Worm (Caenorhabditis elegans): ENCODE results near the gene Y81B9A.1.
"Not testable (repeated sequence)": the region's sequence is repeated elsewhere in the genome, so short reads cannot be mapped to it uniquely, and the experiment has no call there.

Y81B9A.1 gene

DNA sequence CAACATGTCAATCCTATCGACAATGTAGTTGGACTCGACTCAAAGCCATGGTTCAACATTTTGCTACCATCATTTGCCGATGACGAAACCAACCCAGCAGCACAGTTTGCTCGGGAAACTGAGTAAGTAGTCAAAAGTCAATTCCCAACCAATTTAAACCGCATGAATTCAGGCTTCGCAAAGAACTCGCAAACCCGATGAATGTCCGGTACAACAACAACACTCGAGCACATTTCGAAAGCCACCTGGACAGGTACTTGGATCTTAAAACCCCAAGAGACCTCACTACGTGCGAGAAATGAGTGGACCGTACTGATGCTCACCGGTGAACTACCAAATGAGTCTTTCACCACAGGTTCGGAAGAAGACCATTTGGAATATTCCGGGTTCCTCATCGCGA, 1.8 kb downstream of the Y81B9A.1 start:
- no peak for TF ChIP-seq fkh-10 (GFP tag; optimal IDR thresholded peaks at IDR 0.05)
- no peak for TF ChIP-seq ama-1 (optimal IDR thresholded peaks at IDR 0.05)
- TF ChIP-seq hlh-8 (tag; optimal IDR thresholded peaks at IDR 0.05), result no peak
- no peak for TF ChIP-seq pax-1 (tag; optimal IDR thresholded peaks at IDR 0.05)
- no peak for TF ChIP-seq elt-2 (tag; optimal IDR thresholded peaks at IDR 0.05)
- no peak for TF ChIP-seq madf-2 (tag; optimal IDR thresholded peaks at IDR 0.05)
- TF ChIP-seq sox-4 (tag; optimal IDR thresholded peaks at IDR 0.05), result no peak
- no peak for TF ChIP-seq eyg-1 (tag; optimal IDR thresholded peaks at IDR 0.05)
- TF ChIP-seq pat-9 (tag; optimal IDR thresholded peaks at IDR 0.05), result no peak
- no peak for TF ChIP-seq elt-4 (tag; optimal IDR thresholded peaks at IDR 0.05)
- no peak for TF ChIP-seq sdc-2 (tag; optimal IDR thresholded peaks at IDR 0.05)
- TF ChIP-seq ceh-19 (GFP tag; optimal IDR thresholded peaks at IDR 0.05), result no peak
- TF ChIP-seq K02D7.2 (tag; optimal IDR thresholded peaks at IDR 0.05), result no peak
- TF ChIP-seq ceh-22 (tag; optimal IDR thresholded peaks at IDR 0.05), result no peak
- TF ChIP-seq fkh-6 (tag; optimal IDR thresholded peaks at IDR 0.05), result no peak
- no peak for TF ChIP-seq nhr-11 (tag; optimal IDR thresholded peaks at IDR 0.05)

ce11 chrX:9195375-9196098, 3.3 kb downstream of the Y81B9A.1 start:
- no peak for TF ChIP-seq K02D7.2 (tag; optimal IDR thresholded peaks at IDR 0.05)
- TF ChIP-seq pqm-1 (tag; optimal IDR thresholded peaks at IDR 0.05), result no peak
- TF ChIP-seq tbx-2 (tag; optimal IDR thresholded peaks at IDR 0.05), result no peak
- no peak for TF ChIP-seq C08G9.2 (tag; optimal IDR thresholded peaks at IDR 0.05)

- not testable (repeated sequence) for TF ChIP-seq fkh-10 (GFP tag; optimal IDR thresholded peaks at IDR 0.05); mec-3 (tag; optimal IDR thresholded peaks at IDR 0.05; ENCODE audit: borderline replicate concordance); sox-2 (GFP tag; IDR thresholded peaks at IDR 0.05)
Measured at ce11 chrX:9203468-9203867, 11.2 kb downstream of the Y81B9A.1 start, which contains the start of gene crb-3. Gene crb-3 (plus strand): TSS chrX:9203768.

- TF ChIP-seq odd-2 (tag; optimal IDR thresholded peaks at IDR 0.05) (no peak), ztf-16 (tag; optimal IDR thresholded peaks at IDR 0.05) (no peak), K02D7.2 (tag; optimal IDR thresholded peaks at IDR 0.05) (no peak), Y22D7AL.16 (tag; optimal IDR thresholded peaks at IDR 0.05) (no peak), C38D4.7 (GFP tag; optimal IDR thresholded peaks at IDR 0.05) (no peak), pha-4 (tag; optimal IDR thresholded peaks at IDR 0.05) (no peak), nfya-1 (tag; optimal IDR thresholded peaks at IDR 0.05) (no peak), dve-1 (tag; optimal IDR thresholded peaks at IDR 0.05) (no peak), pax-1 (tag; optimal IDR thresholded peaks at IDR 0.05) (no peak), ama-1 (optimal IDR thresholded peaks at IDR 0.05) (no peak), dmd-4 (tag; optimal IDR thresholded peaks at IDR 0.05; ENCODE audit: borderline replicate concordance) (no peak)
Measured at ce11 chrX:9204986-9205385, 12.7 kb downstream of the Y81B9A.1 start.

ce11 chrX:9206731-9207130, 14.5 kb downstream of the Y81B9A.1 start:
- no peak for TF ChIP-seq dmd-4 (tag; optimal IDR thresholded peaks at IDR 0.05; ENCODE audit: borderline replicate concordance)

DNA sequence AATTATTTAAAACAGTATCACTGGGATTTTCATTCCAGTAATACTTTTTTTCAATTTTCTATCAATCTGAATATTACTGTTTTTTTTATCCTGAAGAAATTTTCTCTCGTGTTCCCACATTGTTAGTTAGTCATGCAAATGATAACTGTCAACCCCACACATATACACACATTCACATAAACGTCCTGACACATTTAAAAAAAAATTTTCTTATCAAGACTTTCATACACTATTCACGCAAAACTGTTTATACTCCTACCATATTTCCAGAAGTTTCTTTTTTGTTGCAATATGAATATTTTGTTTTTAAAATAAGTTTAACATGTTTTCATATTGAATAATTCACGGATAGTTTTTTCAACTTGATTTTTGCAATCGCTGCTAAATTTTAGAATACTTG, 16.2 kb downstream of the Y81B9A.1 start:
- TF ChIP-seq ceh-19 (GFP tag; optimal IDR thresholded peaks at IDR 0.05), result no peak
- TF ChIP-seq hlh-8 (tag; optimal IDR thresholded peaks at IDR 0.05), result no peak
- TF ChIP-seq ceh-9 (tag; optimal IDR thresholded peaks at IDR 0.05), result no peak
- no peak for TF ChIP-seq ceh-34 (tag; optimal IDR thresholded peaks at IDR 0.05)
- TF ChIP-seq nfya-1 (tag; optimal IDR thresholded peaks at IDR 0.05), result no peak
- no peak for TF ChIP-seq hlh-15 (tag; optimal IDR thresholded peaks at IDR 0.05)
- no peak for TF ChIP-seq madf-2 (tag; optimal IDR thresholded peaks at IDR 0.05)
- TF ChIP-seq nhr-11 (tag; optimal IDR thresholded peaks at IDR 0.05), result no peak
- TF ChIP-seq odd-2 (tag; optimal IDR thresholded peaks at IDR 0.05), result no peak
- TF ChIP-seq pag-3 (tag; optimal IDR thresholded peaks at IDR 0.05; ENCODE audit: borderline replicate concordance), result no peak
- TF ChIP-seq K02D7.2 (tag; optimal IDR thresholded peaks at IDR 0.05), result no peak
- TF ChIP-seq fax-1 (tag; optimal IDR thresholded peaks at IDR 0.05), result no peak
- TF ChIP-seq unc-55 (GFP tag; optimal IDR thresholded peaks at IDR 0.05), result no peak
- TF ChIP-seq pha-4 (tag; optimal IDR thresholded peaks at IDR 0.05), result no peak
- TF ChIP-seq pat-9 (tag; optimal IDR thresholded peaks at IDR 0.05), result no peak
- no peak for TF ChIP-seq hlh-13 (GFP tag; optimal IDR thresholded peaks at IDR 0.05)
- TF ChIP-seq T23F11.4 (GFP tag; optimal IDR thresholded peaks at IDR 0.05), result no peak
- no peak for TF ChIP-seq lin-11 (tag; optimal IDR thresholded peaks at IDR 0.05)
